Worm (Caenorhabditis elegans): ENCODE measurements around the gene Y57E12AL.1.

ce11 chrV:7079388-7079787 is 19.1 kb downstream of the Y57E12AL.1 start:
- TF ChIP-seq nhr-23 (tag; optimal IDR thresholded peaks at IDR 0.05): no peak
- no peak for TF ChIP-seq unc-39 (tag; optimal IDR thresholded peaks at IDR 0.05)
- TF ChIP-seq egl-27 (tag; optimal IDR thresholded peaks at IDR 0.05): no peak
- TF ChIP-seq ztf-11 (tag; optimal IDR thresholded peaks at IDR 0.05): no peak

Data from whole organism, L2 larva.